Worm (Caenorhabditis elegans) whole organism, L2 larva: ENCODE measurements around the gene dhs-19.

ENCODE experiments used
- aly-2 ChIP-seq: fragments of 150-350 bp; optimal IDR thresholded peaks from 2 replicates; lab custom pipeline; 2014; ENCODE audit warnings: missing biosample characterization, missing genetic modification characterization
- blmp-1 ChIP-seq: sonication (generic microtip); optimal IDR thresholded peaks from 2 replicates; lab custom pipeline; 2017; ENCODE audit warnings: missing genetic modification characterization, mild to moderate bottlenecking, missing compliant biosample characterization, antibody characterized with exemption, moderate library complexity; ENCODE audit not compliant: insufficient read depth
- ceh-82 ChIP-seq: fragments of 150-350 bp; optimal IDR thresholded peaks from 2 replicates; lab custom pipeline; 2014; ENCODE audit warnings: missing biosample characterization, missing genetic modification characterization
- lin-11 ChIP-seq: fragments of 150-350 bp; sonication (generic microtip); optimal IDR thresholded peaks from 2 replicates; lab custom pipeline; 2014; ENCODE audit warnings: missing biosample characterization, missing genetic modification characterization, inconsistent platforms, mixed read lengths
- lsy-2 ChIP-seq, 2 experiments: fragments of 150-350 bp in 1 of 2; sonication (generic microtip) in 1 of 2; optimal IDR thresholded peaks; 2 replicates each; lab custom pipeline; 2014 to 2017; ENCODE audit warnings: missing biosample characterization in 2 of 2, missing genetic modification characterization in 2 of 2
- mdl-1 ChIP-seq, 2 experiments: fragments of 150-350 bp in 1 of 2; sonication (generic microtip) in 1 of 2; optimal IDR thresholded peaks; 2 replicates each; lab custom pipeline; 2017; ENCODE audit warnings: missing biosample characterization in 2 of 2, missing genetic modification characterization in 2 of 2
- nhr-12 ChIP-seq: fragments of 150-350 bp; optimal IDR thresholded peaks from 2 replicates; lab custom pipeline; 2014; ENCODE audit warnings: missing biosample characterization, missing genetic modification characterization
- skn-1 ChIP-seq: sonication (generic microtip); optimal IDR thresholded peaks from 2 replicates; lab custom pipeline; 2017; ENCODE audit warnings: missing biosample characterization, missing genetic modification characterization
- snpc-4 ChIP-seq: fragments of 150-350 bp; optimal IDR thresholded peaks from 2 replicates; lab custom pipeline; 2014; ENCODE audit warnings: missing biosample characterization, missing genetic modification characterization
- unc-39 ChIP-seq: fragments of 150-350 bp; optimal IDR thresholded peaks from 2 replicates; lab custom pipeline; 2014; ENCODE audit warnings: missing biosample characterization, missing genetic modification characterization
- ztf-11 ChIP-seq: sonication (generic microtip); optimal IDR thresholded peaks from 2 replicates; lab custom pipeline; 2017; ENCODE audit warnings: missing biosample characterization, missing genetic modification characterization

ce11 chrV:11496283-11496682 lies 6.0 kb upstream of the dhs-19 start, which contains the start of gene htrl-1:
- no peak for TF ChIP-seq ztf-11 (tag; lab: Kevin White, UChicago)
- TF ChIP-seq skn-1 (tag; lab: Kevin White, UChicago) = no peak
- TF ChIP-seq snpc-4 (tag; lab: Kevin White, UChicago) = no peak
- no peak for TF ChIP-seq lin-11 (tag; lab: Kevin White, UChicago)
- no peak for TF ChIP-seq mdl-1 (tag; optimal IDR thresholded peaks at IDR 0.05; lab: Kevin White, UChicago)
- TF ChIP-seq ceh-82 (tag; lab: Kevin White, UChicago) = no peak
- TF ChIP-seq aly-2 (tag; lab: Kevin White, UChicago) = no peak
- TF ChIP-seq unc-39 = no peak
- no peak for TF ChIP-seq nhr-12 (tag; lab: Kevin White, UChicago)
- no peak for TF ChIP-seq lsy-2 (tag; optimal IDR thresholded peaks at IDR 0.05; lab: Kevin White, UChicago)
- no peak for TF ChIP-seq blmp-1 (tag; lab: Kevin White, UChicago)
